Fruit fly (Drosophila melanogaster) whole organism, prepupa: Measurements from ENCODE around the gene Octbeta1R.

Experiments
- CG4318 ChIP-seq: fragments of 200-800 bp; sonication (Bioruptor generic); optimal IDR thresholded peaks from 3 replicates; lab custom pipeline; 2017; ENCODE audit warnings: missing biosample characterization, mild to moderate bottlenecking, missing genetic modification characterization
- OdsH ChIP-seq: fragments of 200-800 bp; sonication (Bioruptor generic); optimal IDR thresholded peaks from 3 replicates; lab custom pipeline; 2016; ENCODE audit warnings: missing biosample characterization, missing genetic modification characterization
- acj6 ChIP-seq: fragments of 200-800 bp; sonication (Bioruptor generic); optimal IDR thresholded peaks from 3 replicates; lab custom pipeline; 2016; ENCODE audit warnings: missing biosample characterization, missing genetic modification characterization
- dsx ChIP-seq: fragments of 200-800 bp; optimal IDR thresholded peaks from 3 replicates; lab custom pipeline; 2019; ENCODE audit warnings: missing biosample characterization, mild to moderate bottlenecking, missing genetic modification characterization, moderate library complexity; ENCODE audit not compliant: poor library complexity, severe bottlenecking
- lz ChIP-seq: fragments of 200-800 bp; sonication (Bioruptor generic); optimal IDR thresholded peaks from 3 replicates; lab custom pipeline; 2016; ENCODE audit warnings: missing biosample characterization, missing genetic modification characterization

- no peak for TF ChIP-seq OdsH
- no peak for TF ChIP-seq lz
- TF ChIP-seq dsx: no peak
- TF ChIP-seq CG4318 (GFP tag; lab: Kevin White, UChicago): no peak
- no peak for TF ChIP-seq acj6 (GFP tag; lab: Kevin White, UChicago)
Observed at dm6 chr3R:22503630-22504029, 6.6 kb downstream of the Octbeta1R start.
